Worm (Caenorhabditis elegans) whole organism, L2 larva: ENCODE measurements around the gene F35E12.9.

Experiments
- nhr-11 ChIP-seq: fragments of 150-350 bp; optimal IDR thresholded peaks from 2 replicates; lab custom pipeline; 2014; ENCODE audit warnings: missing biosample characterization, missing genetic modification characterization
- nhr-237 ChIP-seq: fragments of 150-350 bp; optimal IDR thresholded peaks from 2 replicates; lab custom pipeline; 2014; ENCODE audit warnings: missing biosample characterization, missing genetic modification characterization

- TF ChIP-seq nhr-11: no peak
- TF ChIP-seq nhr-237 (tag; lab: Kevin White, UChicago): no peak
Measured at ce11 chrV:13771209-13771608, 26.3 kb upstream of the F35E12.9 start, which contains the start of gene F20G2.5.
